Fruit fly (Drosophila melanogaster) whole organism, embryonic: ENCODE data around the gene Men.

Experiments used
- Ada2b ChIP-seq: fragments of 200-800 bp; sonication (Bioruptor generic); IDR thresholded peaks from 2 replicates; pipeline ENCODE4 v1.3.6; 2022; ENCODE audit warnings: missing biosample characterization, missing genetic modification characterization
- Adf1 ChIP-seq: fragments of 200-800 bp; sonication (Bioruptor generic); IDR thresholded peaks from 2 replicates; pipeline ENCODE4 v1.3.6; 2022; ENCODE audit warnings: missing biosample characterization, missing genetic modification characterization
- Atf6 ChIP-seq: fragments of 200-800 bp; sonication (Bioruptor generic); IDR thresholded peaks from 2 replicates; pipeline ENCODE4 v1.3.6; 2022; ENCODE audit warnings: missing biosample characterization, missing genetic modification characterization
- B-H1 ChIP-seq: fragments of 200-800 bp; sonication (Bioruptor generic); IDR thresholded peaks from 3 replicates; pipeline ENCODE4 v1.3.6; 2022; ENCODE audit warnings: missing biosample characterization, missing genetic modification characterization
- Blimp-1 ChIP-seq: fragments of 200-800 bp; sonication (Bioruptor generic); optimal IDR thresholded peaks from 3 replicates; lab custom pipeline; 2018; ENCODE audit warnings: missing biosample characterization, missing genetic modification characterization, mild to moderate bottlenecking, moderate library complexity, missing genetic modification reagents
- CG10565 ChIP-seq: fragments of 200-800 bp; sonication (Bioruptor generic); optimal IDR thresholded peaks from 3 replicates; lab custom pipeline; 2016; ENCODE audit warnings: missing biosample characterization, mild to moderate bottlenecking, missing genetic modification characterization
- CG10959 ChIP-seq: fragments of 200-800 bp; sonication (Bioruptor generic); IDR thresholded peaks from 2 replicates; pipeline ENCODE4 v1.3.6; 2022; ENCODE audit warnings: missing biosample characterization, missing genetic modification characterization
- CG12769 ChIP-seq: fragments of 200-800 bp; sonication (Bioruptor generic); optimal IDR thresholded peaks from 2 replicates; lab custom pipeline; 2019; ENCODE audit warnings: missing biosample characterization, mild to moderate bottlenecking, missing genetic modification characterization, moderate library complexity
- CG13123 ChIP-seq: fragments of 200-800 bp; sonication (Bioruptor generic); optimal IDR thresholded peaks from 2 replicates; lab custom pipeline; 2016; ENCODE audit warnings: missing biosample characterization, missing genetic modification characterization
- CG13424 ChIP-seq: fragments of 200-800 bp; sonication (Bioruptor generic); optimal IDR thresholded peaks from 2 replicates; lab custom pipeline; 2019; ENCODE audit warnings: missing biosample characterization, mild to moderate bottlenecking, missing genetic modification characterization, moderate library complexity
- CG14965 ChIP-seq: fragments of 200-800 bp; sonication (Bioruptor generic); optimal IDR thresholded peaks from 2 replicates; lab custom pipeline; 2016; ENCODE audit warnings: missing biosample characterization, missing genetic modification characterization, borderline replicate concordance
- CG15073 ChIP-seq: fragments of 200-800 bp; sonication (Bioruptor generic); optimal IDR thresholded peaks from 2 replicates; lab custom pipeline; 2016; ENCODE audit warnings: missing biosample characterization, missing genetic modification characterization
- CG15479 ChIP-seq: fragments of 200-800 bp; sonication (Bioruptor generic); optimal IDR thresholded peaks from 3 replicates; lab custom pipeline; 2019; ENCODE audit warnings: missing biosample characterization, mild to moderate bottlenecking, missing genetic modification characterization, moderate library complexity
- CG16779 ChIP-seq: fragments of 200-800 bp; sonication (Bioruptor generic); IDR thresholded peaks from 2 replicates; pipeline ENCODE4 v1.3.6; 2022; ENCODE audit warnings: missing biosample characterization, missing genetic modification characterization
- CG17568 ChIP-seq: fragments of 200-800 bp; sonication (Bioruptor generic); optimal IDR thresholded peaks from 2 replicates; lab custom pipeline; 2018; ENCODE audit warnings: missing biosample characterization, mild to moderate bottlenecking, missing genetic modification characterization, moderate library complexity
- CG43689 ChIP-seq: fragments of 200-800 bp; sonication (Bioruptor generic); IDR thresholded peaks from 2 replicates; pipeline ENCODE4 v1.3.6; 2022; ENCODE audit warnings: missing biosample characterization, missing genetic modification characterization
- CG4424 ChIP-seq: fragments of 200-800 bp; sonication (Bioruptor generic); optimal IDR thresholded peaks from 3 replicates; lab custom pipeline; 2016; ENCODE audit warnings: missing biosample characterization, missing genetic modification characterization
- CG6175 ChIP-seq: fragments of 200-800 bp; sonication (Bioruptor generic); IDR thresholded peaks from 3 replicates; pipeline ENCODE4 v1.3.6; 2022; ENCODE audit warnings: missing biosample characterization, missing genetic modification characterization
- CG6254 ChIP-seq: fragments of 200-800 bp; sonication (Bioruptor generic); optimal IDR thresholded peaks from 3 replicates; lab custom pipeline; 2017; ENCODE audit warnings: mild to moderate bottlenecking, missing biosample characterization, missing genetic modification reagents, missing genetic modification characterization
- CG6654 ChIP-seq: fragments of 200-800 bp; sonication (Bioruptor generic); optimal IDR thresholded peaks from 2 replicates; lab custom pipeline; 2017; ENCODE audit warnings: missing biosample characterization, mild to moderate bottlenecking, missing genetic modification characterization
- CG6765 ChIP-seq: fragments of 200-800 bp; sonication (Bioruptor generic); optimal IDR thresholded peaks from 3 replicates; lab custom pipeline; 2017; ENCODE audit warnings: missing biosample characterization, mild to moderate bottlenecking, missing genetic modification characterization
- CG6813 ChIP-seq: fragments of 200-800 bp; sonication (Bioruptor generic); optimal IDR thresholded peaks from 2 replicates; lab custom pipeline; 2017; ENCODE audit warnings: missing biosample characterization, missing genetic modification characterization, mild to moderate bottlenecking, moderate library complexity, missing genetic modification reagents
- CG7271 ChIP-seq: fragments of 200-800 bp; sonication (Bioruptor generic); optimal IDR thresholded peaks from 2 replicates; lab custom pipeline; 2018; ENCODE audit warnings: missing biosample characterization, mild to moderate bottlenecking, missing genetic modification characterization, moderate library complexity
- CoRest ChIP-seq: fragments of 200-800 bp; sonication (Bioruptor generic); optimal IDR thresholded peaks from 3 replicates; lab custom pipeline; 2018; ENCODE audit warnings: missing biosample characterization, mild to moderate bottlenecking, missing genetic modification characterization, moderate library complexity
- Doc2 ChIP-seq: fragments of 200-800 bp; sonication (Bioruptor generic); IDR thresholded peaks from 2 replicates; pipeline ENCODE4 v1.3.6; 2022; ENCODE audit warnings: missing biosample characterization, missing genetic modification characterization
- ERR ChIP-seq: fragments of 200-800 bp; sonication (Bioruptor generic); optimal IDR thresholded peaks from 2 replicates; lab custom pipeline; 2016; ENCODE audit warnings: missing biosample characterization, missing genetic modification characterization
- Gsc ChIP-seq: fragments of 200-800 bp; sonication (Bioruptor generic); IDR thresholded peaks from 2 replicates; pipeline ENCODE4 v1.3.6; 2022; ENCODE audit warnings: missing biosample characterization, missing genetic modification characterization
- Hand ChIP-seq: fragments of 200-800 bp; sonication (Bioruptor generic); optimal IDR thresholded peaks from 2 replicates; lab custom pipeline; 2017; ENCODE audit warnings: mild to moderate bottlenecking, missing biosample characterization, missing genetic modification reagents, missing genetic modification characterization
- Hey ChIP-seq: fragments of 200-800 bp; sonication (Bioruptor generic); optimal IDR thresholded peaks from 3 replicates; lab custom pipeline; 2018; ENCODE audit warnings: missing biosample characterization, mild to moderate bottlenecking, missing genetic modification characterization
- NfI ChIP-seq: fragments of 200-800 bp; sonication (Bioruptor generic); optimal IDR thresholded peaks from 3 replicates; lab custom pipeline; 2018; ENCODE audit warnings: missing biosample characterization, mild to moderate bottlenecking, missing genetic modification characterization, moderate library complexity
- Oli ChIP-seq: fragments of 200-800 bp; sonication (Bioruptor generic); optimal IDR thresholded peaks from 2 replicates; lab custom pipeline; 2018; ENCODE audit warnings: missing biosample characterization, mild to moderate bottlenecking, missing genetic modification characterization, moderate library complexity
- Sox102F ChIP-seq: fragments of 200-800 bp; sonication (Bioruptor generic); optimal IDR thresholded peaks from 2 replicates; lab custom pipeline; 2018; ENCODE audit warnings: missing biosample characterization, mild to moderate bottlenecking, missing genetic modification characterization, moderate library complexity
- amos ChIP-seq: fragments of 200-800 bp; sonication (Bioruptor generic); IDR thresholded peaks from 2 replicates; pipeline ENCODE4 v1.3.6; 2022; ENCODE audit warnings: missing biosample characterization, missing genetic modification characterization; ENCODE audit not compliant: partially characterized antibody
- ci ChIP-seq: fragments of 200-800 bp; sonication (Bioruptor generic); IDR thresholded peaks from 3 replicates; pipeline ENCODE4 v1.3.6; 2022; ENCODE audit warnings: missing biosample characterization, missing genetic modification characterization
- eyg ChIP-seq: fragments of 200-800 bp; sonication (Bioruptor generic); optimal IDR thresholded peaks from 3 replicates; lab custom pipeline; 2016; ENCODE audit warnings: missing biosample characterization, missing genetic modification characterization
- gce ChIP-seq: fragments of 200-800 bp; sonication (Bioruptor generic); IDR thresholded peaks from 3 replicates; pipeline ENCODE4 v1.3.6; 2022; ENCODE audit warnings: missing biosample characterization, missing genetic modification characterization
- grau ChIP-seq: fragments of 200-800 bp; optimal IDR thresholded peaks from 3 replicates; lab custom pipeline; 2019; ENCODE audit warnings: missing biosample characterization, mild to moderate bottlenecking, missing genetic modification characterization, moderate library complexity
- hkb ChIP-seq, 2 experiments: fragments of 200-800 bp in 1 of 2; fragments of >200 bp in 1 of 2; sonication (Bioruptor generic) in 1 of 2; IDR thresholded peaks in 1 of 2; optimal IDR thresholded peaks in 1 of 2; 2 replicates each; pipeline versions ENCODE4 v1.3.6 to Lab custom; 2017 to 2022; ENCODE audit warnings: missing biosample characterization in 1 of 2, missing genetic modification characterization in 1 of 2
- lab ChIP-seq: fragments of 200-800 bp; sonication (Bioruptor generic); optimal IDR thresholded peaks from 3 replicates; lab custom pipeline; 2017; ENCODE audit warnings: missing biosample characterization, missing genetic modification characterization, mild to moderate bottlenecking, moderate library complexity, missing genetic modification reagents
- lmd ChIP-seq: fragments of 200-800 bp; sonication (Bioruptor generic); IDR thresholded peaks from 2 replicates; pipeline ENCODE4 v1.3.6; 2022; ENCODE audit warnings: missing biosample characterization, missing genetic modification characterization
- luna ChIP-seq: fragments of 200-800 bp; sonication (Bioruptor generic); optimal IDR thresholded peaks from 2 replicates; lab custom pipeline; 2016; ENCODE audit warnings: missing biosample characterization, missing genetic modification characterization
- otp ChIP-seq: fragments of 200-800 bp; sonication (Bioruptor generic); IDR thresholded peaks from 3 replicates; pipeline ENCODE4, ENCODE4 v1.3.6; 2022; ENCODE audit warnings: missing biosample characterization, missing genetic modification characterization
- pb ChIP-seq: fragments of 200-800 bp; sonication (Bioruptor generic); optimal IDR thresholded peaks from 3 replicates; lab custom pipeline; 2016; ENCODE audit warnings: missing biosample characterization, missing genetic modification characterization
- pzg ChIP-seq: fragments of 200-800 bp; sonication (Bioruptor generic); optimal IDR thresholded peaks from 3 replicates; lab custom pipeline; 2018; ENCODE audit warnings: missing biosample characterization, mild to moderate bottlenecking, missing genetic modification characterization, moderate library complexity
- scrt ChIP-seq: fragments of 200-800 bp; sonication (Bioruptor generic); optimal IDR thresholded peaks from 2 replicates; lab custom pipeline; 2018; ENCODE audit warnings: missing biosample characterization, mild to moderate bottlenecking, missing genetic modification characterization, moderate library complexity
- sens ChIP-seq: fragments of 200-800 bp; sonication (Bioruptor generic); peaks from one replicate; lab custom pipeline; 2016; ENCODE audit warnings: missing biosample characterization, missing genetic modification characterization
- sima ChIP-seq: fragments of 200-800 bp; sonication (Bioruptor generic); optimal IDR thresholded peaks from 2 replicates; lab custom pipeline; 2016; ENCODE audit warnings: missing biosample characterization, missing genetic modification characterization
- sqz ChIP-seq: fragments of 200-800 bp; sonication (Bioruptor generic); optimal IDR thresholded peaks from 3 replicates; lab custom pipeline; 2018; ENCODE audit warnings: missing biosample characterization, mild to moderate bottlenecking, missing genetic modification characterization
- zf30C ChIP-seq: fragments of 200-800 bp; sonication (Bioruptor generic); optimal IDR thresholded peaks from 3 replicates; lab custom pipeline; 2018; ENCODE audit warnings: missing biosample characterization, mild to moderate bottlenecking, missing genetic modification characterization

Gene Men

dm6 chr3R:12727944-12728649 is 5.9 kb upstream of the Men start (continued):
- TF ChIP-seq ERR (GFP tag; lab: Kevin White, UChicago) (no peak), CG7271 (tag; lab: Kevin White, UChicago) (no peak), B-H1 (GFP tag; lab: Robert Waterston, UW) (no peak), CG15073 (GFP tag; lab: Kevin White, UChicago) (no peak), NfI (GFP tag; lab: Kevin White, UChicago) (peak; percentile 23), CG13424 (no peak), CG13123 (GFP tag; lab: Kevin White, UChicago) (no peak), amos (GFP tag; lab: Robert Waterston, UW) (no peak), CG43689 (no peak), Ada2b (GFP tag; lab: Robert Waterston, UW) (peak; percentile 31; the same call in 1 of the 2 replicates), CG6765 (GFP tag; lab: Kevin White, UChicago) (peak; percentile 2), sqz (GFP tag; lab: Kevin White, UChicago) (no peak), CG10959 (no peak), Doc2 (no peak), hkb (optimal IDR thresholded peaks at IDR 0.05; lab: Kevin White, UChicago) (no peak), hkb (GFP tag; IDR thresholded peaks at IDR 0.05; lab: Robert Waterston, UW) (peak; percentile 24; the same call in 1 of the 2 replicates), CG6813 (GFP tag; lab: Kevin White, UChicago) (peak; percentile 52), gce (GFP tag; lab: Robert Waterston, UW) (no peak), Gsc (no peak), lab (GFP tag; lab: Kevin White, UChicago) (peak; percentile 70), scrt (GFP tag; lab: Kevin White, UChicago) (peak; percentile 26), CG12769 (tag; lab: Kevin White, UChicago) (peak; percentile 57), Sox102F (peak; percentile 50), Hey (no peak), pb (no peak), ci (GFP tag; lab: Robert Waterston, UW) (peak; percentile 61; the same call in 2 of the 3 replicates), sens (GFP tag; lab: Kevin White, UChicago) (peak; percentile 77), lmd (GFP tag; lab: Robert Waterston, UW) (0 out of 2 replicates have a peak, but pooled peaks have one; percentile 32), CG17568 (no peak), Atf6 (peak; percentile 28; the same call in 1 of the 2 replicates), sima (GFP tag; lab: Kevin White, UChicago) (no peak), CG4424 (GFP tag; lab: Kevin White, UChicago) (no peak), zf30C (GFP tag; lab: Kevin White, UChicago) (no peak), Hand (GFP tag; lab: Kevin White, UChicago) (peak; percentile 30), Blimp-1 (GFP tag; lab: Kevin White, UChicago) (no peak), CG6254 (no peak), CoRest (tag; lab: Kevin White, UChicago) (no peak), CG15479 (GFP tag; lab: Kevin White, UChicago) (no peak), Oli (peak; percentile 46), pzg (GFP tag; lab: Kevin White, UChicago) (no peak), CG6175 (GFP tag; lab: Robert Waterston, UW) (no peak), otp (GFP tag; lab: Robert Waterston, UW) (0 out of 3 replicates have a peak, but pooled peaks have one; percentile 19), eyg (no peak), CG10565 (GFP tag; lab: Kevin White, UChicago) (no peak), CG6654 (peak; percentile 11), Adf1 (GFP tag; lab: Robert Waterston, UW) (no peak), CG16779 (GFP tag; lab: Robert Waterston, UW) (no peak), CG14965 (GFP tag; lab: Kevin White, UChicago) (no peak), luna (GFP tag; lab: Kevin White, UChicago) (no peak), grau (tag; lab: Kevin White, UChicago) (peak; percentile 8)
